Fruit fly (Drosophila melanogaster) whole organism, embryonic: ENCODE results near the gene rb.

Experiments
- B-H1 ChIP-seq: fragments of 200-800 bp; sonication (Bioruptor generic); IDR thresholded peaks from 3 replicates; pipeline ENCODE4 v1.3.6; 2022; ENCODE audit warnings: missing biosample characterization, missing genetic modification characterization
- Bteb2 ChIP-seq: fragments of 200-800 bp; sonication (Bioruptor generic); optimal IDR thresholded peaks from 2 replicates; lab custom pipeline; 2016; ENCODE audit warnings: missing biosample characterization, missing genetic modification characterization
- CG10209 ChIP-seq: fragments of 200-800 bp; sonication (Bioruptor generic); optimal IDR thresholded peaks from 3 replicates; lab custom pipeline; 2017; ENCODE audit warnings: missing biosample characterization, mild to moderate bottlenecking, missing genetic modification characterization, missing genetic modification reagents
- CG1024 ChIP-seq: fragments of 200-800 bp; sonication (Bioruptor generic); IDR thresholded peaks from 2 replicates; pipeline ENCODE4 v1.3.6; 2022; ENCODE audit warnings: missing biosample characterization, missing genetic modification characterization
- CG10979 ChIP-seq: fragments of 200-800 bp; sonication (Bioruptor generic); optimal IDR thresholded peaks from 2 replicates; lab custom pipeline; 2018; ENCODE audit warnings: missing biosample characterization, mild to moderate bottlenecking, missing genetic modification characterization, moderate library complexity
- CG11560 ChIP-seq: fragments of 200-800 bp; sonication (Bioruptor generic); IDR thresholded peaks from 3 replicates; pipeline ENCODE4 v1.3.6; 2022; ENCODE audit warnings: missing biosample characterization, missing genetic modification characterization
- CG15696 ChIP-seq: fragments of 200-800 bp; sonication (Bioruptor generic); optimal IDR thresholded peaks from 2 replicates; lab custom pipeline; 2019; ENCODE audit warnings: missing biosample characterization, mild to moderate bottlenecking, missing genetic modification characterization, moderate library complexity
- CG16863 ChIP-seq: fragments of 200-800 bp; sonication (Bioruptor generic); optimal IDR thresholded peaks from 3 replicates; lab custom pipeline; 2016; ENCODE audit warnings: missing biosample characterization, missing genetic modification characterization
- CG17912 ChIP-seq: fragments of 200-800 bp; sonication (Bioruptor generic); optimal IDR thresholded peaks from 2 replicates; lab custom pipeline; 2018; ENCODE audit warnings: missing biosample characterization, mild to moderate bottlenecking, missing genetic modification characterization
- CG2712 ChIP-seq: fragments of 200-800 bp; optimal IDR thresholded peaks from 3 replicates; lab custom pipeline; 2019; ENCODE audit warnings: missing biosample characterization, mild to moderate bottlenecking, missing genetic modification characterization, moderate library complexity
- CG2875 ChIP-seq: fragments of 200-800 bp; sonication (Bioruptor generic); optimal IDR thresholded peaks from 2 replicates; lab custom pipeline; 2017; ENCODE audit warnings: missing biosample characterization, mild to moderate bottlenecking, missing genetic modification characterization, missing genetic modification reagents
- CG3726 ChIP-seq: fragments of 200-800 bp; sonication (Bioruptor generic); IDR thresholded peaks from 3 replicates; pipeline ENCODE4, ENCODE4 v1.3.6; 2022; ENCODE audit warnings: missing biosample characterization, missing genetic modification characterization
- CG5953 ChIP-seq: fragments of 200-800 bp; sonication (Bioruptor generic); IDR thresholded peaks from 2 replicates; pipeline ENCODE4 v1.3.6; 2022; ENCODE audit warnings: missing biosample characterization, missing genetic modification characterization
- CG6683 ChIP-seq: fragments of 200-800 bp; sonication (Bioruptor generic); optimal IDR thresholded peaks from 2 replicates; lab custom pipeline; 2017; ENCODE audit warnings: missing biosample characterization, mild to moderate bottlenecking, missing genetic modification characterization, missing genetic modification reagents
- CG8924 ChIP-seq: fragments of 200-800 bp; optimal IDR thresholded peaks from 3 replicates; lab custom pipeline; 2019; ENCODE audit warnings: missing biosample characterization, mild to moderate bottlenecking, missing genetic modification characterization, moderate library complexity
- CG9609 ChIP-seq: fragments of 200-800 bp; sonication (Bioruptor generic); optimal IDR thresholded peaks from 3 replicates; lab custom pipeline; 2016; ENCODE audit warnings: missing biosample characterization, missing genetic modification characterization
- CG9727 ChIP-seq: fragments of 200-800 bp; sonication (Bioruptor generic); optimal IDR thresholded peaks from 3 replicates; lab custom pipeline; 2017; ENCODE audit warnings: missing biosample characterization, mild to moderate bottlenecking, missing genetic modification characterization
- CkIIα-i1 ChIP-seq: fragments of 200-800 bp; sonication (Bioruptor generic); IDR thresholded peaks from 2 replicates; pipeline ENCODE4 v1.3.6; 2022; ENCODE audit warnings: missing biosample characterization, missing genetic modification characterization
- CoRest ChIP-seq: fragments of 200-800 bp; sonication (Bioruptor generic); optimal IDR thresholded peaks from 3 replicates; lab custom pipeline; 2018; ENCODE audit warnings: missing biosample characterization, mild to moderate bottlenecking, missing genetic modification characterization, moderate library complexity
- Hand ChIP-seq: fragments of 200-800 bp; sonication (Bioruptor generic); optimal IDR thresholded peaks from 2 replicates; lab custom pipeline; 2017; ENCODE audit warnings: mild to moderate bottlenecking, missing biosample characterization, missing genetic modification reagents, missing genetic modification characterization
- Hr39 ChIP-seq: fragments of >200 bp; optimal IDR thresholded peaks from 2 replicates; lab custom pipeline; 2017
- Hr51 ChIP-seq, 2 experiments: fragments of 200-800 bp; sonication (Bioruptor generic); optimal IDR thresholded peaks; 2 replicates in 1 of 2; 3 replicates in 1 of 2; lab custom pipeline; 2016 to 2018; ENCODE audit warnings: missing biosample characterization in 2 of 2, missing genetic modification characterization in 2 of 2, mild to moderate bottlenecking in 1 of 2, moderate library complexity in 1 of 2
- NC2β ChIP-seq: fragments of 200-800 bp; sonication (Bioruptor generic); optimal IDR thresholded peaks from 2 replicates; lab custom pipeline; 2016; ENCODE audit warnings: missing biosample characterization, missing genetic modification characterization
- Ravus ChIP-seq: fragments of 200-800 bp; sonication (Bioruptor generic); IDR thresholded peaks from 2 replicates; pipeline ENCODE4 v1.3.6; 2022; ENCODE audit warnings: missing biosample characterization, missing genetic modification characterization
- Six4 ChIP-seq: fragments of 200-800 bp; sonication (Bioruptor generic); optimal IDR thresholded peaks from 2 replicates; lab custom pipeline; 2016; ENCODE audit warnings: missing biosample characterization, missing genetic modification characterization
- Trl ChIP-seq, 3 experiments: fragments of >200 bp in 2 of 3; fragments of 200-800 bp in 1 of 3; sonication (Bioruptor generic) in 1 of 3; optimal IDR thresholded peaks; 2 replicates in 1 of 3; 3 replicates in 2 of 3; lab custom pipeline; 2016 to 2017; ENCODE audit warnings: missing biosample characterization in 1 of 3, missing genetic modification characterization in 1 of 3
- bab2 ChIP-seq: fragments of 200-800 bp; sonication (Bioruptor generic); optimal IDR thresholded peaks from 2 replicates; lab custom pipeline; 2016; ENCODE audit warnings: missing biosample characterization, missing genetic modification characterization
- chif ChIP-seq, 2 experiments: fragments of 200-800 bp; sonication (Bioruptor generic); optimal IDR thresholded peaks; 3 replicates each; lab custom pipeline; 2016; ENCODE audit warnings: missing biosample characterization in 2 of 2, missing genetic modification characterization in 2 of 2
- chn ChIP-seq: fragments of 200-800 bp; sonication (Bioruptor generic); optimal IDR thresholded peaks from 2 replicates; lab custom pipeline; 2016; ENCODE audit warnings: missing biosample characterization, missing genetic modification characterization
- cwo ChIP-seq: fragments of 200-800 bp; sonication (Bioruptor generic); optimal IDR thresholded peaks from 3 replicates; lab custom pipeline; 2017; ENCODE audit warnings: missing biosample characterization, missing genetic modification characterization, mild to moderate bottlenecking, moderate library complexity, missing genetic modification reagents
- danr ChIP-seq: fragments of 200-800 bp; sonication (Bioruptor generic); IDR thresholded peaks from 2 replicates; pipeline ENCODE4 v1.3.6; 2022; ENCODE audit warnings: missing biosample characterization, missing genetic modification characterization
- dpn ChIP-seq, 2 experiments: fragments of 200-800 bp; sonication (Bioruptor generic); optimal IDR thresholded peaks; 3 replicates each; lab custom pipeline; 2016; ENCODE audit warnings: missing biosample characterization in 2 of 2, missing genetic modification characterization in 2 of 2
- ftz-f1 ChIP-seq: fragments of 200-800 bp; sonication (Bioruptor generic); optimal IDR thresholded peaks from 2 replicates; lab custom pipeline; 2016; ENCODE audit warnings: missing biosample characterization, missing genetic modification characterization
- gsb ChIP-seq: fragments of 200-800 bp; sonication (Bioruptor generic); IDR thresholded peaks from 2 replicates; pipeline ENCODE4 v1.3.6; 2022; ENCODE audit warnings: missing biosample characterization, missing genetic modification characterization
- her ChIP-seq: fragments of 200-800 bp; sonication (Bioruptor generic); optimal IDR thresholded peaks from 2 replicates; lab custom pipeline; 2016; ENCODE audit warnings: missing biosample characterization, missing genetic modification characterization
- lab ChIP-seq: fragments of 200-800 bp; sonication (Bioruptor generic); optimal IDR thresholded peaks from 3 replicates; lab custom pipeline; 2017; ENCODE audit warnings: missing biosample characterization, missing genetic modification characterization, mild to moderate bottlenecking, moderate library complexity, missing genetic modification reagents
- mam ChIP-seq: fragments of 200-800 bp; sonication (Bioruptor generic); optimal IDR thresholded peaks from 3 replicates; lab custom pipeline; 2016; ENCODE audit warnings: missing biosample characterization, missing genetic modification characterization
- nerfin-2 ChIP-seq: fragments of 200-800 bp; sonication (Bioruptor generic); IDR thresholded peaks from 2 replicates; pipeline ENCODE4 v1.3.6; 2022; ENCODE audit warnings: missing biosample characterization, missing genetic modification characterization; ENCODE audit not compliant: partially characterized antibody
- odd ChIP-seq: fragments of 200-800 bp; sonication (Bioruptor generic); optimal IDR thresholded peaks from 2 replicates; lab custom pipeline; 2017; ENCODE audit warnings: missing biosample characterization, mild to moderate bottlenecking, missing genetic modification characterization
- phol ChIP-seq: fragments of 200-800 bp; sonication (Bioruptor generic); optimal IDR thresholded peaks from 3 replicates; lab custom pipeline; 2018; ENCODE audit warnings: missing biosample characterization, mild to moderate bottlenecking, missing genetic modification characterization, moderate library complexity
- prd ChIP-seq, 3 experiments: fragments of >200 bp in 2 of 3; fragments of 200-800 bp in 1 of 3; sonication (Bioruptor generic) in 1 of 3; optimal IDR thresholded peaks in 2 of 3; IDR thresholded peaks in 1 of 3; 2 replicates in 2 of 3; 3 replicates in 1 of 3; pipeline versions ENCODE4 v1.3.6 to Lab custom; 2017 to 2022; ENCODE audit warnings: missing biosample characterization in 1 of 3, missing genetic modification characterization in 1 of 3
- pros ChIP-seq: fragments of 200-800 bp; sonication (Bioruptor generic); optimal IDR thresholded peaks from 3 replicates; lab custom pipeline; 2019; ENCODE audit warnings: missing biosample characterization, mild to moderate bottlenecking, missing genetic modification characterization, moderate library complexity
- ranshi ChIP-seq: fragments of 200-800 bp; sonication (Bioruptor generic); IDR thresholded peaks from 2 replicates; pipeline ENCODE4 v1.3.6; 2022; ENCODE audit warnings: missing biosample characterization, missing genetic modification characterization
- sim ChIP-seq: fragments of 200-800 bp; sonication (Bioruptor generic); IDR thresholded peaks from 2 replicates; pipeline ENCODE4 v1.3.6; 2022; ENCODE audit warnings: missing biosample characterization, missing genetic modification characterization
- sisA ChIP-seq: fragments of 200-800 bp; sonication (Bioruptor generic); IDR thresholded peaks from 2 replicates; pipeline ENCODE4 v1.3.6; 2022; ENCODE audit warnings: missing biosample characterization, missing genetic modification characterization
- stc ChIP-seq: fragments of 200-800 bp; sonication (Bioruptor generic); IDR thresholded peaks from 2 replicates; pipeline ENCODE4 v1.3.6; 2022; ENCODE audit warnings: missing biosample characterization, missing genetic modification characterization
- tx ChIP-seq: fragments of 200-800 bp; sonication (Bioruptor generic); optimal IDR thresholded peaks from 2 replicates; lab custom pipeline; 2016; ENCODE audit warnings: missing biosample characterization, missing genetic modification characterization
- wor ChIP-seq: fragments of 200-800 bp; sonication (Bioruptor generic); IDR thresholded peaks from 2 replicates; pipeline ENCODE4 v1.3.6; 2022; ENCODE audit warnings: missing biosample characterization, missing genetic modification characterization
- zen ChIP-seq: fragments of 200-800 bp; sonication (Bioruptor generic); optimal IDR thresholded peaks from 3 replicates; lab custom pipeline; 2018; ENCODE audit warnings: missing biosample characterization, mild to moderate bottlenecking, missing genetic modification characterization, moderate library complexity
- zfh2 ChIP-seq: fragments of 200-800 bp; sonication (Bioruptor generic); optimal IDR thresholded peaks from 2 replicates; lab custom pipeline; 2016; ENCODE audit warnings: missing biosample characterization, missing genetic modification characterization

The rb gene

dm6 chrX:4529909-4530308, 10.5 kb downstream of the rb start, which contains the start of gene CG3556 (continued):
- TF ChIP-seq ranshi (GFP tag; lab: Robert Waterston, UW) (0 out of 2 replicates have a peak, but pooled peaks have one; percentile 21), CG9727 (GFP tag; lab: Kevin White, UChicago) (peak; percentile 48), zfh2 (GFP tag; lab: Kevin White, UChicago) (peak; percentile 13), CG6683 (GFP tag; lab: Kevin White, UChicago) (peak; percentile 35), sisA (peak; percentile 38; the same call in 1 of the 2 replicates), CG9609 (GFP tag; lab: Kevin White, UChicago) (peak; percentile 25), nerfin-2 (GFP tag; lab: Robert Waterston, UW) (peak; percentile 76), prd (optimal IDR thresholded peaks at IDR 0.05; lab: Kevin White, UChicago) (no peak), prd (GFP tag; IDR thresholded peaks at IDR 0.05; lab: Robert Waterston, UW) (peak; percentile 46; the same call in 2 of the 3 replicates), CG17912 (GFP tag; lab: Kevin White, UChicago) (no peak), odd (GFP tag; lab: Kevin White, UChicago) (no peak), lab (GFP tag; lab: Kevin White, UChicago) (no peak), B-H1 (GFP tag; lab: Robert Waterston, UW) (no peak; the same call in 1 of the 3 replicates), Hr51 (GFP tag; optimal IDR thresholded peaks at IDR 0.05; lab: Kevin White, UChicago) (peak in 1 of 2 experiments; percentile 28), NC2β (GFP tag; lab: Kevin White, UChicago) (peak; percentile 38), CG2875 (GFP tag; lab: Kevin White, UChicago) (peak; percentile 21), phol (tag; lab: Kevin White, UChicago) (peak; percentile 85), mam (GFP tag; lab: Kevin White, UChicago) (peak; percentile 16), CG3726 (GFP tag; lab: Robert Waterston, UW) (no peak), sim (GFP tag; lab: Robert Waterston, UW) (no peak), CG10979 (tag; lab: Kevin White, UChicago) (peak; percentile 22), Ravus (no peak), dpn (GFP tag; optimal IDR thresholded peaks at IDR 0.05; lab: Kevin White, UChicago) (peak; percentile 37 to 42), stc (GFP tag; lab: Robert Waterston, UW) (0 out of 2 replicates have a peak, but pooled peaks have one; percentile 10), tx (GFP tag; lab: Kevin White, UChicago) (no peak), Six4 (GFP tag; lab: Kevin White, UChicago) (no peak), CG11560 (peak; percentile 78; the same call in 2 of the 3 replicates), cwo (GFP tag; lab: Kevin White, UChicago) (no peak), ftz-f1 (no peak), Bteb2 (GFP tag; lab: Kevin White, UChicago) (no peak), CG16863 (GFP tag; lab: Kevin White, UChicago) (peak; percentile 33), chn (GFP tag; lab: Kevin White, UChicago) (no peak), zen (tag; lab: Kevin White, UChicago) (peak; percentile 31), chif (GFP tag; optimal IDR thresholded peaks at IDR 0.05; lab: Kevin White, UChicago) (peak in 1 of 2 experiments; percentile 64), CkIIα-i1 (GFP tag; lab: Robert Waterston, UW) (no peak), CG10209 (GFP tag; lab: Kevin White, UChicago) (peak; percentile 23), gsb (GFP tag; lab: Robert Waterston, UW) (no peak), pros (GFP tag; lab: Kevin White, UChicago) (no peak), CG1024 (no peak), Hr39 (lab: Kevin White, UChicago) (no peak), danr (no peak), CG15696 (tag; lab: Kevin White, UChicago) (peak; percentile 3), her (GFP tag; lab: Kevin White, UChicago) (peak; percentile 36), bab2 (no peak), CG2712 (tag; lab: Kevin White, UChicago) (no peak), CG8924 (no peak), CG5953 (GFP tag; lab: Robert Waterston, UW) (0 out of 2 replicates have a peak, but pooled peaks have one; percentile 33), wor (GFP tag; lab: Robert Waterston, UW) (no peak), Hand (GFP tag; lab: Kevin White, UChicago) (no peak), Trl (optimal IDR thresholded peaks at IDR 0.05; lab: Kevin White, UChicago) (no peak), Trl (GFP tag; optimal IDR thresholded peaks at IDR 0.05; lab: Kevin White, UChicago) (peak; percentile 44), CoRest (tag; lab: Kevin White, UChicago) (peak; percentile 53)
